Fruit fly (Drosophila melanogaster) whole organism, larva: Measurements from ENCODE around the gene CG14300.

Source experiments
- noc ChIP-seq: fragments of 200-800 bp; sonication (Bioruptor generic); optimal IDR thresholded peaks from 3 replicates; lab custom pipeline; 2019; ENCODE audit warnings: missing biosample characterization, mild to moderate bottlenecking, missing genetic modification characterization, moderate library complexity

The CG14300 gene

dm6 chr3R:18721368-18721767, 27.9 kb upstream of the CG14300 start:
- TF ChIP-seq noc (tag; lab: Kevin White, UChicago), result no peak

- peak; percentile 45 for TF ChIP-seq noc (tag; lab: Kevin White, UChicago)
Observed at dm6 chr3R:18719767-18720341, 26.3 kb upstream of the CG14300 start.

dm6 chr3R:18707492-18707891, 14.0 kb upstream of the CG14300 start:
- TF ChIP-seq noc (tag; lab: Kevin White, UChicago), result no peak

- no peak for TF ChIP-seq noc (tag; lab: Kevin White, UChicago)
Observed at dm6 chr3R:18706289-18706688, 12.8 kb upstream of the CG14300 start.

- no peak for TF ChIP-seq noc (tag; lab: Kevin White, UChicago)
Observed at dm6 chr3R:18705150-18705549, 11.6 kb upstream of the CG14300 start, which contains the start of the genes ChAT and VAChT. TSS of gene ChAT (plus strand) at chr3R:18705501. TSS of gene VAChT (plus strand) at chr3R:18705501.

DNA sequence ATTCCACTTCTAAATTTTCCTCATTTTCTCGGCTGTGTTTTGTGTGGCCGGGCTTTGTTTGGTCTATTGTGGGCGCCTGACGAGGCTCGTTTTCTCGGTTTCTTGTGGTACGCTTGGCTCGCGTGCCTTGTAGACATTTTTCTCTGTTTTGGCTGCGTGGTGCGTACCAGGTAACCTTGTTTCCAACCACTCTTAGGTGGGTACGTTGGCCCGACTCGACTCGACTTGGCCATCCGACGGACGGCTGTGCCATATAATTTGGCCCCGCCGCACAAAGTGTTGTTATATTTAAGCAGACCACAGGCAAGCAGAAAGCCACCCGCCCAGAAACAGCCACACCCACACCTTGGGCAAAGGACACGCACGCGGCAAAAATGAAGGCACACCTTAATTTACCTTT, 10.0 kb upstream of the CG14300 start:
- TF ChIP-seq noc (tag; lab: Kevin White, UChicago), result no peak

- no peak for TF ChIP-seq noc (tag; lab: Kevin White, UChicago)
Observed at dm6 chr3R:18698855-18699569, 5.5 kb upstream of the CG14300 start.

DNA sequence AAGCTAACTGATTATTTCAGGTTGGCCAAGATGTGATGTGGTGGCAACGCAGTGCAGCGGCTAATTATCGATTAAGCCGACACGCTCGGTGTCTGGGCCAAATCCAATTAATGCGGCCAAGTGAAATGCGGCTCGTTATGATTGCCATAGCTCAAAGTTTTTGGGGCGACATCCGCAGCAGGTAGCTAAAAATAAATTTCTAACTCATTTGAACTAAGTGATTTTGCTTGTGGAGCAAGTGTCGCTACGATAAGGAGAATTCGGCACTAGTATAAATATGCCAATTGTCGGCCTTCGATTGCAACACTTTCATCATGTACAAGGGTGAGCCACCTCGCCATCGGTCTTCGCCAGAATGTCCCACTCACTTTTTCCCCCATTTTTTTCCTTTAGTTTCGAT, 1.4 kb upstream of the CG14300 start, which contains the start of gene CG34282:
TSS of gene CG34282 (plus strand) at position 301 of the 400 bp plus-strand sequence.
- no peak for TF ChIP-seq noc (tag; lab: Kevin White, UChicago)

DNA sequence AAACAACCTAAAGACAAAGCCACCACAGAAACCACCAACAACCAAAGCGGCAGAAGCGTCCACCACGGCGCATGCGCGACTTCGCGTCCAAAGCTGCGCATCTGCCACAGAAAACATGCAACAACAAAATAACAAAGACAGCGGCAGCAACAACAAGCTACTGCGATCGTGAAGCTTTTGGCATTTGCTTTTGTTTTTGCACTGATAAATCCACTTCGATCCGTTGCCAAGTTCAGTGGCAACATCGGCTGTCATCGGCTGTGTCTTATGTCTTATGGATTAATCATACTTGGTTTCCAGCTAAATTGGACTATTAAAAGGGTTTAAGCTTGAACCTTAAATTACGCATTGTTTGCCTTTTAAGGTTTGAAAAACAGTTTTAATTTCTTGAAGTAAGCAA, 892 bp downstream of the CG14300 start, which contains the start of gene Muc91C:
TSS of gene Muc91C (minus strand) at position 101 of the 400 bp plus-strand sequence.
- no peak for TF ChIP-seq noc (tag; lab: Kevin White, UChicago)

dm6 chr3R:18681054-18681453, 12.5 kb downstream of the CG14300 start:
- no peak for TF ChIP-seq noc (tag; lab: Kevin White, UChicago)

DNA sequence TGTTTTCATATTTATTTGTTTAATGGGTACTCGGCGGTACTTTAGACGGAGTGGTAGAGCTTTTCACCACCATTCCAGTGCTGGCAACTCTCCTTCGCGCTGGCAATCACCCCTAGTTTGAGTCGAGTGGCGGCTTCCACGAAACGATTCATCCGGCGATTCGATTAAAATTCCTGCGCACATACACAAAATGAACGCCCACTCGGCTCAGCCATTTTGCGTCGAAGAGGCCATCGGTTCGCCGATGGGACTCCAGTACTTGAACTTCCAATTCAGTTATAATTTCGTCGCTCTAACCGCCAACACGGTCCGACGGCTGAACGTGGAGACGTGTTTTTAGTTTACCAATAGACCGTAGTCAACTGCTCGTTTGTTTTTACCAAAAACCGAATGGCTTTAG, 13.2 kb downstream of the CG14300 start, which contains the start of the genes CG46318 and ChT:
TSS of gene CG46318 (plus strand) at position 273 of the 400 bp plus-strand sequence.
TSS of gene ChT (plus strand) at position 273 of the 400 bp plus-strand sequence.
- TF ChIP-seq noc (tag; lab: Kevin White, UChicago), result no peak

DNA sequence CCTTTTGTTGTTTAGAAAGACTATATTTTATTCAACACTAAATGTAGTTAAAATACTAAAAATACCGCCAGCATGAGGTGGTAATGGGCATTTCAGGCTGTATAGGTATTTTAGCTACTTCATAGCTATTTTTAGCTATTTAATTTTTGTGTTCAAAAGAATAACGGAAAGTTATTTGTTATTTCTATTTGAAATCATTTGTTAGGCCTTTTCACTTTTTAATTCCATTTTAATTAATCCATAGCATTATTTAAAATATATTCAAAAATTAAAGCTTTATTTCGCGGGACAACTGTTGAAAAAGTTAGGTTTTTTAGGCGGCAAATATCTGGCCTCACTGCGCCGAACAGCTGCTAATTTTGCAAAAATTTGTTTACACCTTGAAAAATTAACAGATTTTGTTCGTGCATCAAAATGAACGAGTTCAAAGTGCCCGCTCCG, 16.0 kb downstream of the CG14300 start, which contains the start of the genes dind and CG7706:
TSS of gene dind (minus strand) at position 40 of the 441 bp plus-strand sequence.
TSS of gene CG7706 (plus strand) at position 319 of the 441 bp plus-strand sequence.
- no peak for TF ChIP-seq noc (tag; lab: Kevin White, UChicago)

DNA sequence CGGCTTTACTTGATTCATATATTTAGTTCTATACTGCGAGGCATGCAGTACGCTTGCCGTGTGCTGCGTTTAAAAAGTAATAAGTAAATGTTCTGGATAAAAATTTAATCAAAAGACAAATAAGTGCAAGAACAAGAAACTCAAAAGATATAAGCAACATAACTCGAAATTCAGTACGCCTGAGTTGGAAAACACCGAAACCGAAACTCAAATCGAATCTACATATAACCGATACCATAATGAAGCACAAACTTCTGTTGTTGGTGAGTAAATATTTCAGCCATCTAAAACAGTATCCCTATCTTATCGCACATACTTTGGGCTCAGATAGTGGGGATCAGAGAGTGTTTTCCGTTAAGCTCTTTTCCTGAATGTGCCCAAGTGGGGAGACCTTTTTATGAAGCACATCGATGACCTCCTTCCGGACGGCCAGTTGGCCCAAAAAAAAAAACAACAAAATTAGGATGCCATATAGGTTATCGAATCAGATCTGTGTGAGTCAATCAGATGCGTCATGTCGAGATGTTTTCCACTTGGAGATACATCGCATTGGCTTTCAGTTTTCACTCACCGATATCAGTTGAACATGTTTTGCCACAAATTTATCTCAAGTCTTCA, 22.3 kb downstream of the CG14300 start, which contains the start of gene CG31230:
TSS of gene CG31230 (plus strand) at position 568 of the 618 bp plus-strand sequence.
- TF ChIP-seq noc (tag; lab: Kevin White, UChicago), result peak; percentile 54

dm6 chr3R:18670441-18671111, 22.9 kb downstream of the CG14300 start:
- TF ChIP-seq noc (tag; lab: Kevin White, UChicago), result peak; percentile 79

DNA sequence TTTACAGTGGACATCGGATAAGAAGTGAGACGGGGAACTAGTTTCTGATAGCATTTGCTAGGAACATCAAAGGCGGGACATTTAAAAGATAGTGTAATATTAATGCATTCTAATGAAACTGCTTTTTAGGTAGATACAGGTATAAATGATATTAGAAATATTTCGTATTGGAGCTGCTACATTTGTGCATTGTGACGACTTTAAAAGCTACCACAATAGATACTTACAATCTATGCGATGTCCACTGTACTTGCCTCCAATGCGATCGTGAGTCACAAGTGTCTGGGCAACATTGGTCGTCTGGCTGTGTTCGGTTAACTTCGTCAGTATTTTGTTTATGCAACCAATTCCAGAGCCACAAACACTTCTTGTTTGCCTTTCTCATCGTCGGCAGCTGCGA, 23.7 kb downstream of the CG14300 start:
- TF ChIP-seq noc (tag; lab: Kevin White, UChicago), result peak; percentile 55
